Worm (Caenorhabditis elegans): ENCODE measurements around the gene ZK938.1.

DNA sequence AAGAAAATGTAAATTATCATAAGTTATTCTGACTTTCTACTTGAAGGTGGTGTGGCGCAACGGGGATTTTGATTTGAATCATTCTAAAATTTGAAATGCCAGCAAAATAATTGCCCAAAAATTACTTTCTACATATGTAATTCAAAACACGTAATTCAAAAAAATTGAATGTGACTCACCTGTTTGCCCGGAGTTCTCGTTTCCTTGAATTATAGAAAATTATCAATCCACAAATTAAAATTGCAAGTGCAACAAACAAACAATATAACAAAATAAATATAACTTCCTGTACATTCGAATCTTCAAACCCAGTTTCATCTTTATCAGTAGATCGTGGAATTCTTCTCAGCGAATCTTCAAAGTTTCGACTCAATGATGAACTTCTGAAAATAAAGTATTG is 39.0 kb downstream of the ZK938.1 start:
- TF ChIP-seq mdl-1 (tag; optimal IDR thresholded peaks at IDR 0.05) (no peak), ceh-28 (tag; optimal IDR thresholded peaks at IDR 0.05) (no peak), ama-1 (optimal IDR thresholded peaks at IDR 0.05) (no peak)

Data from whole organism, L4 larva.